Worm (Caenorhabditis elegans): ENCODE measurements around the gene nhr-125.

- no peak for TF ChIP-seq ztf-11 (tag; optimal IDR thresholded peaks at IDR 0.05)
- no peak for TF ChIP-seq ceh-44 (GFP tag; IDR thresholded peaks at IDR 0.05)
- TF ChIP-seq snpc-4 (tag; optimal IDR thresholded peaks at IDR 0.05): no peak
- no peak for TF ChIP-seq lin-15B (tag; optimal IDR thresholded peaks at IDR 0.05)
- TF ChIP-seq lin-39 (tag; optimal IDR thresholded peaks at IDR 0.05): no peak
- TF ChIP-seq gei-8 (GFP tag; optimal IDR thresholded peaks at IDR 0.05): no peak
- no peak for TF ChIP-seq ztf-7 (tag; optimal IDR thresholded peaks at IDR 0.05)
- TF ChIP-seq skn-1 (tag; optimal IDR thresholded peaks at IDR 0.05): no peak
- TF ChIP-seq mep-1 (tag; optimal IDR thresholded peaks at IDR 0.05): no peak
Observed at ce11 chrV:4295920-4296319, 29.4 kb downstream of the nhr-125 start, which contains the start of gene F47D2.11.

All from whole organism, L4 larva.